Worm (Caenorhabditis elegans) whole organism, L2 larva: Measurements from ENCODE around the gene taf-11.1.

Experiments used
- C34F6.9 ChIP-seq: fragments of 150-350 bp; optimal IDR thresholded peaks from 2 replicates; lab custom pipeline; 2014; ENCODE audit warnings: missing biosample characterization, missing genetic modification characterization
- F13H6.1 ChIP-seq: sonication (generic microtip); optimal IDR thresholded peaks from 2 replicates; lab custom pipeline; 2016; ENCODE audit warnings: missing genetic modification characterization, missing compliant biosample characterization
- Y55F3AM.14 ChIP-seq: fragments of 200-800 bp; sonication (Bioruptor generic); optimal IDR thresholded peaks from 2 replicates; lab custom pipeline; 2018; ENCODE audit warnings: mild to moderate bottlenecking, missing genetic modification characterization, missing compliant biosample characterization
- alr-1 ChIP-seq: fragments of 150-350 bp; optimal IDR thresholded peaks from 2 replicates; lab custom pipeline; 2014; ENCODE audit warnings: missing biosample characterization, missing genetic modification characterization
- ama-1 ChIP-seq: fragments of 150-350 bp; optimal IDR thresholded peaks from 2 replicates; lab custom pipeline; 2018; ENCODE audit warnings: inconsistent platforms
- blmp-1 ChIP-seq: sonication (generic microtip); optimal IDR thresholded peaks from 2 replicates; lab custom pipeline; 2017; ENCODE audit warnings: missing genetic modification characterization, mild to moderate bottlenecking, missing compliant biosample characterization, antibody characterized with exemption, moderate library complexity; ENCODE audit not compliant: insufficient read depth
- ceh-16 ChIP-seq: fragments of 150-350 bp; optimal IDR thresholded peaks from 2 replicates; lab custom pipeline; 2014; ENCODE audit warnings: missing biosample characterization, missing genetic modification characterization
- ceh-82 ChIP-seq: fragments of 150-350 bp; optimal IDR thresholded peaks from 2 replicates; lab custom pipeline; 2014; ENCODE audit warnings: missing biosample characterization, missing genetic modification characterization
- crh-2 ChIP-seq: sonication (generic microtip); optimal IDR thresholded peaks from 2 replicates; lab custom pipeline; 2017; ENCODE audit warnings: missing biosample characterization, missing genetic modification characterization
- dmd-4 ChIP-seq: sonication (generic microtip); optimal IDR thresholded peaks from 2 replicates; lab custom pipeline; 2017; ENCODE audit warnings: missing biosample characterization, missing genetic modification characterization
- elt-3 ChIP-seq: sonication (generic microtip); optimal IDR thresholded peaks from 2 replicates; lab custom pipeline; 2017; ENCODE audit warnings: missing biosample characterization, missing genetic modification characterization
- fos-1 ChIP-seq: fragments of 150-350 bp; optimal IDR thresholded peaks from 2 replicates; lab custom pipeline; 2014; ENCODE audit warnings: missing biosample characterization, missing genetic modification characterization
- lin-11 ChIP-seq: fragments of 150-350 bp; sonication (generic microtip); optimal IDR thresholded peaks from 2 replicates; lab custom pipeline; 2014; ENCODE audit warnings: missing biosample characterization, missing genetic modification characterization, inconsistent platforms, mixed read lengths
- lin-13 ChIP-seq: fragments of 150-350 bp; optimal IDR thresholded peaks from 2 replicates; lab custom pipeline; 2014; ENCODE audit warnings: missing biosample characterization, missing genetic modification reagents, missing genetic modification characterization
- lin-39 ChIP-seq: fragments of 150-350 bp; optimal IDR thresholded peaks from 2 replicates; lab custom pipeline; 2014; ENCODE audit warnings: missing biosample characterization, missing genetic modification reagents, missing genetic modification characterization
- mab-5 ChIP-seq: fragments of 150-350 bp; optimal IDR thresholded peaks from 2 replicates; lab custom pipeline; 2014; ENCODE audit warnings: missing biosample characterization, missing genetic modification characterization
- mbf-1 ChIP-seq: sonication (generic microtip); optimal IDR thresholded peaks from 2 replicates; lab custom pipeline; 2017; ENCODE audit warnings: missing biosample characterization, missing genetic modification characterization
- mdl-1 ChIP-seq, 2 experiments: fragments of 150-350 bp in 1 of 2; sonication (generic microtip) in 1 of 2; optimal IDR thresholded peaks; 2 replicates each; lab custom pipeline; 2017; ENCODE audit warnings: missing biosample characterization in 2 of 2, missing genetic modification characterization in 2 of 2
- nhr-129 ChIP-seq: fragments of 150-350 bp; optimal IDR thresholded peaks from 2 replicates; lab custom pipeline; 2014; ENCODE audit warnings: missing biosample characterization, missing genetic modification characterization
- nhr-21 ChIP-seq: fragments of 150-350 bp; optimal IDR thresholded peaks from 2 replicates; lab custom pipeline; 2014; ENCODE audit warnings: missing biosample characterization, missing genetic modification characterization
- nhr-23 ChIP-seq: fragments of 150-350 bp; optimal IDR thresholded peaks from 2 replicates; lab custom pipeline; 2014; ENCODE audit warnings: missing biosample characterization, missing genetic modification reagents, missing genetic modification characterization
- nhr-25 ChIP-seq: fragments of 150-350 bp; sonication (generic microtip); optimal IDR thresholded peaks from 3 replicates; lab custom pipeline; 2014; ENCODE audit warnings: missing biosample characterization, missing genetic modification characterization
- nhr-6 ChIP-seq: fragments of 150-350 bp; optimal IDR thresholded peaks from 2 replicates; lab custom pipeline; 2014; ENCODE audit warnings: missing biosample characterization, missing genetic modification characterization
- nhr-77 ChIP-seq: fragments of 150-350 bp; optimal IDR thresholded peaks from 2 replicates; lab custom pipeline; 2014; ENCODE audit warnings: missing biosample characterization, missing genetic modification characterization
- peb-1 ChIP-seq: fragments of 150-350 bp; optimal IDR thresholded peaks from 2 replicates; lab custom pipeline; 2014; ENCODE audit warnings: missing biosample characterization, missing genetic modification characterization
- sma-3 ChIP-seq: sonication (generic microtip); optimal IDR thresholded peaks from 2 replicates; lab custom pipeline; 2016; ENCODE audit warnings: missing genetic modification reagents, missing genetic modification characterization, missing compliant biosample characterization
- sma-9 ChIP-seq, 2 experiments: fragments of 150-350 bp in 1 of 2; sonication (generic microtip) in 1 of 2; optimal IDR thresholded peaks; 2 replicates each; lab custom pipeline; 2014 to 2016; ENCODE audit warnings: missing genetic modification characterization in 2 of 2, mild to moderate bottlenecking in 1 of 2, missing biosample characterization in 1 of 2, missing compliant biosample characterization in 1 of 2, missing genetic modification reagents in 1 of 2, moderate library complexity in 1 of 2
- snpc-4 ChIP-seq: fragments of 150-350 bp; optimal IDR thresholded peaks from 2 replicates; lab custom pipeline; 2014; ENCODE audit warnings: missing biosample characterization, missing genetic modification characterization
- unc-39 ChIP-seq: fragments of 150-350 bp; optimal IDR thresholded peaks from 2 replicates; lab custom pipeline; 2014; ENCODE audit warnings: missing biosample characterization, missing genetic modification characterization
- unc-55 ChIP-seq: fragments of 150-350 bp; sonication (generic microtip); optimal IDR thresholded peaks from 3 replicates; lab custom pipeline; 2014; ENCODE audit warnings: missing biosample characterization, missing genetic modification reagents, missing genetic modification characterization
- unc-62 ChIP-seq: fragments of 150-350 bp; optimal IDR thresholded peaks from 2 replicates; lab custom pipeline; 2014; ENCODE audit warnings: missing biosample characterization, missing genetic modification reagents, missing genetic modification characterization
- zag-1 ChIP-seq: fragments of 150-350 bp; optimal IDR thresholded peaks from 2 replicates; lab custom pipeline; 2014; ENCODE audit warnings: missing biosample characterization, missing genetic modification characterization
- ztf-1 ChIP-seq: fragments of 200-800 bp; sonication (Bioruptor generic); conservative IDR thresholded peaks from 2 replicates; pipeline ENCODE4 v1.3.6; 2022; ENCODE audit warnings: missing genetic modification characterization, missing compliant biosample characterization
- ztf-11 ChIP-seq: sonication (generic microtip); optimal IDR thresholded peaks from 2 replicates; lab custom pipeline; 2017; ENCODE audit warnings: missing biosample characterization, missing genetic modification characterization
- ztf-4 ChIP-seq: fragments of 150-350 bp; optimal IDR thresholded peaks from 2 replicates; lab custom pipeline; 2014; ENCODE audit warnings: missing biosample characterization, missing genetic modification characterization

taf-11.1 gene

DNA sequence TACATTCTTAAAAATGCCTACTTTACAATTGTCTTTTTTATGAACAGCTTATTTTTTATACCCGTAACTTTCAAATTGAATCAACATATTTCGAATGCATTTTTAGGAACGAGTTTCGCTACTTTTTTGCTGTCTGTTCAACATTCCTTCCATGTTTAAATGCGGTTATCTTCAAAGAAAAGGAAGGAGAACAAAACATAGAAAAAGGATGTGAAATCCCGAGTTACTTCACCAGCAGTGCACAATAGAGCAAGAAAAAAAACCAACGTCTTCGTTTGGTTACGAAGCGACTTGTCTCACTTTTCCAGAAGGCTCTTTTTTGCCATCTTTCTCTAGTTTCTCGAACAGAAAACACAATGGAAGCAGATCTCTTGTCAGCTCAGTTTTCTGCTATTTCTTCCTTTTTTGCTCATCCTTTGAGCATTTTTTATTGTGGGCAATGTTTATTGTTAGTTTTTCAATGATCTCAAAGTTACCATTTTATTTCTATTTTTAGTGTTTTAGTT lies 30.8 kb downstream of the taf-11.1 start, which contains the start of gene cka-2:
TSS of gene cka-2 (plus strand) at position 456 of the 506 bp plus-strand sequence.
- TF ChIP-seq C34F6.9 (tag; lab: Kevin White, UChicago) (peak; percentile 15), unc-55 (GFP tag; lab: Kevin White, UChicago) (peak; percentile 8), snpc-4 (tag; lab: Kevin White, UChicago) (no peak), blmp-1 (tag; lab: Kevin White, UChicago) (no peak)

ce11 chrX:4289805-4290204 lies 34.8 kb downstream of the taf-11.1 start:
- TF ChIP-seq ztf-11 (tag; lab: Kevin White, UChicago) (no peak), ama-1 (no peak), ceh-82 (tag; lab: Kevin White, UChicago) (no peak)

DNA sequence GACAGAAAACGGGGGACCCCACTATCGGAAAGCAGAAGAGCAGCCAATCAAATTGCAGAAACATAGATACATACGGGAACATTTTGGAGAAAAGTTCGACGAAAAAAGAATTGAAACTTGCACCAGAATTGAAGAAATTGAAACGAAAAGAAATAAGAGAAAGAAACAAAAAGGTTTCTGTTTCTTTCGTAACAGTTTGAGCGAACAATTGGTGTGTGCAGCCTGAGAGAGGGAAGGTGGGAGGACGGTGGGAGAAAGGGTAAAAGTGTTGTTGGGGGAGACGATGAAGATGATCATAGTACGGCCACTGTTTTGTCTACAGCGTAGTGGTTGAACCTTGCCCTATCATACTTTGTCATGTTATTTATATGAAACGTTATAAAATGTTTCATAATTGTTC lies 40.0 kb downstream of the taf-11.1 start:
- TF ChIP-seq nhr-25 (tag; lab: Kevin White, UChicago) (no peak), nhr-129 (peak; percentile 42), zag-1 (tag; lab: Kevin White, UChicago) (no peak), fos-1 (tag; lab: Kevin White, UChicago) (peak; percentile 22), sma-9 (GFP tag; optimal IDR thresholded peaks at IDR 0.05; lab: Kevin White, UChicago) (peak; percentile 16), sma-9 (tag; optimal IDR thresholded peaks at IDR 0.05; lab: Kevin White, UChicago) (no peak), lin-13 (no peak), ceh-82 (tag; lab: Kevin White, UChicago) (no peak), mbf-1 (tag; lab: Kevin White, UChicago) (no peak), F13H6.1 (tag; lab: Kevin White, UChicago) (no peak), lin-39 (tag; lab: Kevin White, UChicago) (no peak), Y55F3AM.14 (no peak), dmd-4 (tag; lab: Kevin White, UChicago) (no peak), C34F6.9 (tag; lab: Kevin White, UChicago) (no peak)

DNA sequence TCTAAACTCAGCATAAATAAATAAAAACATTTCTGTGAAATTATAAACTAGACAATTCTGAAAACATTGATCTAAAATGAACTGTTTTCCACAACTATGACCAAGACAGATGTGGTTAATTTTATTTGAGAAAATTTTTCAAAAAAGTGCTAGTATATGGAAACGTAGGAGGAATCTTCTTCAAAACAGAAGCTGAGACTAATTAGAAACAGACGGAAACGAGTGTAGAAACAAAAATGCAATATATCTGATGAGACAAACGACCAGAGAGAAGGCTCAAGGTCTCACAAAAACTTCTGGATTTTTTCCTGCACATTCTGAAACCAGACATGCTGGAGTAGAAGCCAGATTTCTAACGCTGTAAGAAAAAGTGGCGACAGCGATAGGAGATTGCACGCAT lies 40.9 kb downstream of the taf-11.1 start:
- TF ChIP-seq nhr-6 (tag; lab: Kevin White, UChicago), result no peak
- no peak for TF ChIP-seq C34F6.9 (tag; lab: Kevin White, UChicago)
- no peak for TF ChIP-seq unc-55 (GFP tag; lab: Kevin White, UChicago)
- no peak for TF ChIP-seq F13H6.1 (tag; lab: Kevin White, UChicago)
- TF ChIP-seq alr-1 (tag; lab: Kevin White, UChicago), result no peak
- TF ChIP-seq elt-3, result no peak
- no peak for TF ChIP-seq nhr-23 (tag; lab: Kevin White, UChicago)
- no peak for TF ChIP-seq crh-2 (tag; lab: Kevin White, UChicago)
- TF ChIP-seq lin-39 (tag; lab: Kevin White, UChicago), result no peak
- TF ChIP-seq zag-1 (tag; lab: Kevin White, UChicago), result no peak
- TF ChIP-seq mdl-1 (tag; optimal IDR thresholded peaks at IDR 0.05; lab: Kevin White, UChicago), result no peak
- TF ChIP-seq ceh-16 (tag; lab: Kevin White, UChicago), result no peak
- no peak for TF ChIP-seq ztf-4 (tag; lab: Kevin White, UChicago)
- TF ChIP-seq dmd-4 (tag; lab: Kevin White, UChicago), result no peak
- TF ChIP-seq mab-5 (tag; lab: Kevin White, UChicago), result no peak
- TF ChIP-seq unc-39 (tag; lab: Kevin White, UChicago), result no peak
- TF ChIP-seq, all 48 proteins: peak for 0

- peak; percentile 5 for TF ChIP-seq nhr-129
- no peak for TF ChIP-seq peb-1 (tag; lab: Kevin White, UChicago)
- TF ChIP-seq ztf-1 (GFP tag; lab: Robert Waterston, UW), result no peak
- TF ChIP-seq sma-3 (GFP tag; lab: Kevin White, UChicago), result no peak
- no peak for TF ChIP-seq nhr-6 (tag; lab: Kevin White, UChicago)
- no peak for TF ChIP-seq nhr-21 (tag; lab: Kevin White, UChicago)
- no peak for TF ChIP-seq Y55F3AM.14
- TF ChIP-seq lin-11 (tag; lab: Kevin White, UChicago), result peak; percentile 8
- TF ChIP-seq unc-55 (GFP tag; lab: Kevin White, UChicago), result peak; percentile 25
- no peak for TF ChIP-seq unc-62 (GFP tag; lab: Kevin White, UChicago)
- no peak for TF ChIP-seq nhr-23 (tag; lab: Kevin White, UChicago)
- no peak for TF ChIP-seq C34F6.9 (tag; lab: Kevin White, UChicago)
- no peak for TF ChIP-seq nhr-77 (tag; lab: Kevin White, UChicago)
- TF ChIP-seq, all 48 proteins: peak for 3
These were observed 42.5 kb downstream of the taf-11.1 start, which contains the start of gene paf-2 for ce11 chrX:4297452-4297851. paf-2 (minus strand) TSS chrX:4297741.
